Worm (Caenorhabditis elegans): Measurements from ENCODE around the gene M142.5.

DNA sequence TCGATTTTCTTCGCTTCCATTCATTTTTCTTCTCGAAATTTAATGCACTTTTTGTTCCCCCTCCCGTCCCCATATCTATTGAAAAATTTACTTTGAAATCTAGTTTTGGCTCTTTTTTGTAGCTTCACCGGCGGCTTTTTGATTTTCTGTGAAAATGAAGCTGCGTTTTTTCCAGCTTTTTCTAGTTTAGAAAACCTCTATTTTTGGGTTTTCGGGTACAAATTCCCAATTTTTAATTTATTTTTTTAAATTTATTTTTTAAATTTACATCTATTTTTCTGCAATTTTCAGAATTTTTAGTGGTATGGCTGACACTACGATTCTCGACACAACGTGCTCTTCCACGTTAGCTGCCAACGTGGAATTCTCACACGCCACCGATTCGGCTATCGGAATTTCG, 16.2 kb downstream of the M142.5 start, which contains the start of gene strd-1:
- no peak for TF ChIP-seq ztf-11 (tag; optimal IDR thresholded peaks at IDR 0.05)
- no peak for TF ChIP-seq nhr-12 (tag; optimal IDR thresholded peaks at IDR 0.05)
- TF ChIP-seq ama-1 (optimal IDR thresholded peaks at IDR 0.05), result no peak
- TF ChIP-seq tbx-2 (tag; optimal IDR thresholded peaks at IDR 0.05), result no peak
- TF ChIP-seq fos-1 (tag; optimal IDR thresholded peaks at IDR 0.05), result no peak
- TF ChIP-seq nhr-237 (tag; optimal IDR thresholded peaks at IDR 0.05), result no peak
- no peak for TF ChIP-seq hmg-11 (tag; optimal IDR thresholded peaks at IDR 0.05)

Measured in whole organism, L3 larva.